Worm (Caenorhabditis elegans): ENCODE data around the gene C06E4.3.

DNA sequence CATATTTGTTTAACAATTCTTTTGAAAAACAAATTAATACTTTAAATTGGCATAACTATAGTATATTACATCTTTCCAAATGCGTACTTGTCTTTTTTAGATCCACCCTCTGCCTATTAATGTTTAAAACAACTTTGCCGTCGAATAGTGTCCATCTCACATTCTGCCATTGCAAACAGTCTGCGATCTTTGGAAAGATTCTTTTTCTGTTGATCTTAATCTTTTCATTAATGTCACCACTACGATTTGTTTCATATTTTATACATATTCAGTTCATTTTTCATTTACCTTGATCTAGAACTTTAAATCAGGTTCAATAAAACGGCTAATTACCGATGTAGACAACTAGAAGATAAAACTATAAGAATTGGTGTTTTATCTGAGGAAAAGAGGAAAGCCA is 26.1 kb upstream of the C06E4.3 start:
- no peak for TF ChIP-seq lsy-2 (tag; optimal IDR thresholded peaks at IDR 0.05)
- no peak for TF ChIP-seq snpc-4 (tag; optimal IDR thresholded peaks at IDR 0.05)

All from whole organism, mixed stage, embryonic.